Worm (Caenorhabditis elegans) whole organism, L3 larva: ENCODE data around the gene F31E8.4.

Source experiments
- ceh-28 ChIP-seq: fragments of 150-350 bp; optimal IDR thresholded peaks from 2 replicates; lab custom pipeline; 2014; ENCODE audit warnings: missing biosample characterization, missing genetic modification reagents, missing genetic modification characterization
- egl-27 ChIP-seq: sonication (generic microtip); optimal IDR thresholded peaks from 4 replicates; lab custom pipeline; 2017; ENCODE audit warnings: missing biosample characterization, missing genetic modification reagents, missing genetic modification characterization
- elt-1 ChIP-seq: fragments of 150-350 bp; optimal IDR thresholded peaks from 2 replicates; lab custom pipeline; 2014; ENCODE audit warnings: missing biosample characterization, missing genetic modification characterization
- elt-3 ChIP-seq, 3 experiments: fragments of 150-350 bp in 1 of 3; sonication (generic microtip) in 2 of 3; optimal IDR thresholded peaks; 2 replicates in 2 of 3; 4 replicates in 1 of 3; lab custom pipeline; 2014 to 2017; ENCODE audit warnings: missing biosample characterization in 3 of 3, missing genetic modification characterization in 3 of 3
- mdl-1 ChIP-seq: fragments of 150-350 bp; optimal IDR thresholded peaks from 2 replicates; lab custom pipeline; 2014; ENCODE audit warnings: missing biosample characterization, missing genetic modification characterization
- nhr-11 ChIP-seq: fragments of 150-350 bp; optimal IDR thresholded peaks from 2 replicates; lab custom pipeline; 2014; ENCODE audit warnings: missing biosample characterization, missing genetic modification characterization
- nhr-237 ChIP-seq: fragments of 150-350 bp; optimal IDR thresholded peaks from 2 replicates; lab custom pipeline; 2014; ENCODE audit warnings: missing biosample characterization, missing genetic modification characterization
- nhr-25 ChIP-seq: sonication (generic microtip); optimal IDR thresholded peaks from 2 replicates; lab custom pipeline; 2017; ENCODE audit warnings: missing biosample characterization, missing genetic modification characterization
- sea-2 ChIP-seq: fragments of 150-350 bp; sonication (generic microtip); optimal IDR thresholded peaks from 4 replicates; lab custom pipeline; 2014; ENCODE audit warnings: missing biosample characterization, missing genetic modification reagents, missing genetic modification characterization
- zag-1 ChIP-seq: fragments of 150-350 bp; optimal IDR thresholded peaks from 2 replicates; lab custom pipeline; 2014; ENCODE audit warnings: missing biosample characterization, missing genetic modification characterization
- ztf-11 ChIP-seq: fragments of 150-350 bp; optimal IDR thresholded peaks from 2 replicates; lab custom pipeline; 2014; ENCODE audit warnings: missing biosample characterization, missing genetic modification characterization

ce11 chrII:6829108-6829507 is 29.2 kb upstream of the F31E8.4 start:
- TF ChIP-seq sea-2 (no peak), elt-1 (peak; percentile 48), elt-3 (tag; optimal IDR thresholded peaks at IDR 0.05; lab: Kevin White, UChicago) (peak in 1 of 3 experiments; percentile 74), mdl-1 (tag; lab: Kevin White, UChicago) (no peak), nhr-11 (no peak), ztf-11 (tag; lab: Kevin White, UChicago) (no peak), egl-27 (tag; lab: Kevin White, UChicago) (no peak), zag-1 (tag; lab: Kevin White, UChicago) (no peak), ceh-28 (no peak), nhr-237 (tag; lab: Kevin White, UChicago) (no peak), nhr-25 (tag; lab: Kevin White, UChicago) (peak; percentile 79)
